Worm (Caenorhabditis elegans): ENCODE data around the gene brc-2.

The brc-2 gene

ce11 chrIII:6869996-6870395 lies 32.9 kb downstream of the brc-2 start, which contains the start of gene K04C2.8:
TSS of gene K04C2.8 (plus strand) at chrIII:6870296.
- TF ChIP-seq unc-62 (GFP tag; optimal IDR thresholded peaks at IDR 0.05): no peak

- TF ChIP-seq unc-62 (GFP tag; optimal IDR thresholded peaks at IDR 0.05): no peak
Observed at ce11 chrIII:6869268-6869667, 33.6 kb downstream of the brc-2 start, which contains the start of the genes cra-1 and kbp-1. TSS of gene cra-1 (minus strand) at chrIII:6869460. TSS of gene kbp-1 (plus strand) at chrIII:6869633.

DNA sequence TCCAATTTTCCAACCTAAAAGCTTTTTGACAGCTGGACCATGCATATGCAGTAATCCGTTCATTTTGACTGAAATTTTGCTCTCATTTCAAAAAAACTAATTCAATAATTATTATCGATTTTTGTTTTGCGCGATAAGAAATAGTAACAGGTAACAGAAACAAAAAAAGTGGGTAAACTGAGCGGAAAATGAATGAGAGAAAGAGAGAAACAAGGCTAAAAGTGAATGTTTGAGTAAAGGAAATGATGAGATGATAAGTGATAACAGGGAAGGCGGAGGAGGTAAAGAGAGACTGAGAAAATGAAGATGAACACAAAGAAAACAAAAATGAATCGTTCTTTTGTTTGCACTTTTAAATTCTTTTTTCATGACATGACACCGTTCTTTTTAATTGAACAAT lies 39.0 kb downstream of the brc-2 start, which contains the start of gene sma-3:
sma-3 (minus strand) TSS at position 68 of the 400 bp plus-strand sequence.
- no peak for TF ChIP-seq unc-62 (GFP tag; optimal IDR thresholded peaks at IDR 0.05)

ce11 chrIII:6859482-6859881 lies 43.4 kb downstream of the brc-2 start, which contains the start of gene clec-158:
TSS of gene clec-158 (minus strand) at chrIII:6859582.
- no peak for TF ChIP-seq unc-62 (GFP tag; optimal IDR thresholded peaks at IDR 0.05)

ce11 chrIII:6857390-6857848 lies 45.5 kb downstream of the brc-2 start:
- TF ChIP-seq unc-62 (GFP tag; optimal IDR thresholded peaks at IDR 0.05): no peak

DNA sequence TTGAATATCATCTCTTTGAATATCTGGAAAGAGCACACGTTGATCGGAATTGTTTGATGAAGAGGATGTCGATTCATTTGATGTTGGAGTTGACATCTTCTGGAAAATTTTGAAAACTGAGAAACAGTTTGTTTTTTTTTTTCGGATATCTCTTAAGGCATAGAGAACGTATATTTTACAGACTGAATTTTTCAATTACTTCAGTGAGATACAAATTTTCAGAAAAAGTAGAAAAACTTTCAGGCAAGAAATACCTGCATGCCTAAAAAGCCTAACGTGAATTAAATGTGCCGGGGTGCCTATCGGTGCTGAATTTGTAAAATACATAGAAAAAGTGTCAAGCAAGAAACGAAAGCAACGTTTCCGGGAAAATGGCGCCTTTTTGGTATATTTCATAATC lies 46.2 kb downstream of the brc-2 start, which contains the start of gene zak-1:
zak-1 (minus strand) TSS at position 101 of the 400 bp plus-strand sequence.
- TF ChIP-seq unc-62 (GFP tag; optimal IDR thresholded peaks at IDR 0.05): no peak

All from whole organism, dauer.